Worm (Caenorhabditis elegans): Measurements from ENCODE around the gene srg-56.

DNA sequence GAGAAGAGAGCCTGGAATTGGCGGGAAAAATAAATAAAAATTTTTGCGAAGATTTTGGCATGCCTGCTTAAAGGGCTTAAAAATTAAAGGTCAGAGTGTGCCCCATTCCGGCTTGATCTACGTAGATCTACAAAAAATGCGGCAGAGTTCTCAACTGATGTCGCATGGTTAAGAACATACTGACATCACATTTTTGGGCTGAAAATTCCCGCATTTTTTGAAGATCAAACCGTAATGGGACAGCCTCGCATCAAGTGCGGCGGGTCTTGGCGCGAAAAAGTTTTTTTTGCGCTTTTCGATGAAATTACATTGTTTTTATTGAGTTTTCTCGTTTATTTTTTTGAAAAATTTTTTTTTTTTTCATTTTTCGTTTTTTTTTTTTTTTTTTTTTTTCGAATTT is 47.1 kb downstream of the srg-56 start:
- TF ChIP-seq flt-1 (GFP tag; IDR thresholded peaks at IDR 0.05) (no peak), ztf-29 (GFP tag; IDR thresholded peaks at IDR 0.05) (no peak), ref-1 (GFP tag; conservative IDR thresholded peaks at IDR 0.05) (no peak), cog-1 (tag; optimal IDR thresholded peaks at IDR 0.05) (no peak), T22C8.4 (GFP tag; IDR thresholded peaks at IDR 0.05) (no peak), klf-2 (GFP tag; conservative IDR thresholded peaks at IDR 0.05) (no peak), tab-1 (GFP tag; IDR thresholded peaks at IDR 0.05) (no peak), med-1 (GFP tag; optimal IDR thresholded peaks at IDR 0.05; ENCODE audit: insufficient read depth) (no peak)

Data from whole organism, midembryonic.